Fruit fly (Drosophila melanogaster) S2 (cell line): ENCODE measurements around the gene CG17572.

Experiments used
- CG8478 ChIP-seq: fragments of >200 bp; optimal IDR thresholded peaks from 2 replicates; lab custom pipeline; 2018
- CTCF ChIP-seq, 2 experiments: fragments of >200 bp; optimal IDR thresholded peaks; 2 replicates each; lab custom pipeline; 2018

CG17572 gene

dm6 chr2L:19101744-19102143, 27.8 kb upstream of the CG17572 start, which contains the start of the genes CG17344 and CG43731:
CG17344 (plus strand) TSS chr2L:19102044.
CG43731 (plus strand) TSS chr2L:19102044.
- TF ChIP-seq CG8478 (lab: Kevin White, UChicago) (no peak), CTCF (optimal IDR thresholded peaks at IDR 0.05; lab: Kevin White, UChicago) (no peak)

DNA sequence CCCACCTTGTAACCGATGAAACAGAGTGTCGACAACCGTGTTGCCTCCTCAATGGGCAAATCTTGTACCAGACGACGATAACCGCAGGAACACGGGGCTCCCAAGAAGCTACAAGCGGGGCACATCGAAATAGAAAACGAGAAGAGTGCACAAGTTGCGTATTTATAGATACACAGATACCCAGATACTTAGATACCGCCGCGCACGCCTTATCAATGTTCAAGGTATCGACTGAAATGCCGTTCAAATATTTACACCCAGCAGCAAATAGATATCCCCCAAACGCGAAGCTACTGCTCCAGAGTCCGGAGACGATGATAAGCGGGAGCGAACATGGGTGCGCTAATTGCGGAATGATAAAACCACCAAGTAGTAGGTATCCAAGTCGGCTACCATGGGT, 24.7 kb upstream of the CG17572 start:
- no peak for TF ChIP-seq CG8478 (lab: Kevin White, UChicago)
- TF ChIP-seq CTCF (optimal IDR thresholded peaks at IDR 0.05; lab: Kevin White, UChicago) = no peak

DNA sequence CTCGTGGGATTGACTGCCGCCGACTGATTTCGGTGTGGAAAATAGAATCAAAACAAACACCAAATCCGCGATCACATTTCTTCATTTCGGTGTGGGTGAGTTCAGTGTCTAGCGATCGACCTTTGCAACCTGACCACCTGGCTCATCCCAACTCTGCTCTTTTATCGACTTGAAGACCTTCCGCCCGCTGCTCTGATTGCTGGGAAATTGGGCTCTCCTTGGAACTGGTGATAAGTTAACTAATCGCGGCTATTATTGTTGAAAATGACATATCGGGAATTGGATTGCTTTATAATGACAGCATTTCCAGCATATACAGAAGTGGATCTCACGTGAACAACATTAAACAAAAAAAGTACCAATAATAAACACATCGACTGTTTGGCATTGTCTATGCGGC, 23.4 kb upstream of the CG17572 start:
- TF ChIP-seq CTCF (optimal IDR thresholded peaks at IDR 0.05; lab: Kevin White, UChicago) (no peak), CG8478 (lab: Kevin White, UChicago) (no peak)

DNA sequence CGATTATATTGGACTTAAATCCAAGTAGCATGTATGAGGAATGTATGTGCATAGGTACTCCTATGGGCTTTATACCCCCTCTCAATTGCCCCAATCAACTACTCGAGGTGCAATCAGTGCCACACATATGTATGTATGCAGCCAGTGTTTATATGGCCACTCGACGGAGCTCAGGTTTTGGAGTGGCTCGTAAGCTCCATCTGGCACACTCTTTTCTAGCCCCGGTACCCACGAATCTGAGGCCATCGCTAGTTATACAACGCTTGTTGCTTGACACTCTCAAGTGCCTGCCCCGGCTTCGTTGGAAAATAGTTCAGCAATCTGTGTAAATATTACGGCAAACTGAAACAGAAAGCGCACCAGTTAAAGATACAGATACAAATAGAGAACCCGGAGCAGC, 22.4 kb upstream of the CG17572 start:
- TF ChIP-seq CTCF (optimal IDR thresholded peaks at IDR 0.05; lab: Kevin White, UChicago) (no peak), CG8478 (lab: Kevin White, UChicago) (no peak)

- TF ChIP-seq CG8478 (lab: Kevin White, UChicago) (no peak), CTCF (optimal IDR thresholded peaks at IDR 0.05; lab: Kevin White, UChicago) (no peak)
Measured at dm6 chr2L:19093868-19094267, 19.9 kb upstream of the CG17572 start.

DNA sequence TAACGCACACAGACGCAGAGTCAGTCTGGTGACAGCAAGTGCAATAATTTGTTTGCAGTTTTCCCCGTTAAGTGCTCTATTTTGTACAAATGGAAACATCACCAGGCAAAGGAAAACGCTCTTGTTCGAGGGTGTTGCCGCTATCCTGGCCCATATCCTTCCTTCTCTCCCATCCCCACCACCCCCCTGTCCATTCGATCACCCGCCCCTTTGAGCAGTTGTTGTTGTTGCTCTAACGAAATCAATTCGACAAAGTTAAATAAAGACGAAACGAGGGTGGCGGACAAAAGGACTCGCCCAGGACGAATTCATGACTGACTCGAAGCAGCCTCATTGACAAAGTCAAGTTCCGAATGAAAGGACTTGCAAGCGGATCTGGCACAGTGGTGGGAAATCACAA, 15.4 kb upstream of the CG17572 start:
- TF ChIP-seq CG8478 (lab: Kevin White, UChicago) (no peak), CTCF (optimal IDR thresholded peaks at IDR 0.05; lab: Kevin White, UChicago) (no peak)

DNA sequence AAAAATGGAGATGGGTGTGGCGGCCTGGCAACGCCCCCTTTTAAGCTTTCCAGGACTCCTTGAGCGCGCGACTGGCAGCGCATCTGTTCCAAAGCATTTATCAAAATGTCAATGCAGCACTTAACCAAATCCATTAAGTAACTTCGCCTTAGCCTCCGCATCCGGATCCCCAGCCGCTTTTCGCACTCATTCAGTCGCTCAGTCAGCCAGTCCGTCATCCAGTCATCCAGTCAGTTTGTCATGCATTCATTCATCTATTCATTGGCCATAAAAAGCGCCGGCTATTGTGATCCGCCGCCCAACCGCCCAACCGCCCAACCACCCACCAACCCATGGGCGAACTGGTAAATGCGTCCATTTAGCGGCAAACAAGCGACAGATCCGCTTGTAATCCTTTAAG, 14.9 kb upstream of the CG17572 start:
- TF ChIP-seq CTCF (optimal IDR thresholded peaks at IDR 0.05; lab: Kevin White, UChicago) = no peak
- no peak for TF ChIP-seq CG8478 (lab: Kevin White, UChicago)

DNA sequence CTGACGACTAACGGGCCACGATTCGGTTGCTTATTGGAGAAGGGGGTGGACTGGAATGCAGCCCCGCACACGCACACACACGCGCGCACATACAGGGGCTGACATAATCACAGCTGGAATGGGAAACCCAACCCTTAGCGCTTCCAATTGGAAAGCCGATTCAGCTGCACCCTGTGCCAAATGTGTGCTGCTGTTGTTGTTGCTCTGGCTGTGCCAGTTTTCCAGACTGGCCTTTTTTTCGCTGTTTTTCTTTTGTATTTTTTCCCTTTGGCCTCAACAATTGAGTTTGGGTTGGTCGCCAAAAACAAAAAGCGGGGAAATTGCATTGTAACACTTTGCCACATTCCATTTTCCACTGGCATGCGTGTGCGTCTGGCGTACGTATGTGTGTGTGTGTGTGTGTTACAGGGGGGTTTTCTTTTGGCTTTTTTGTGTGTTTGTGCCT, 9.4 kb upstream of the CG17572 start:
- TF ChIP-seq CTCF (optimal IDR thresholded peaks at IDR 0.05; lab: Kevin White, UChicago) (no peak), CG8478 (lab: Kevin White, UChicago) (no peak)

- TF ChIP-seq CG8478 (lab: Kevin White, UChicago) (no peak), CTCF (optimal IDR thresholded peaks at IDR 0.05; lab: Kevin White, UChicago) (no peak)
Measured at dm6 chr2L:19079742-19080141, 5.8 kb upstream of the CG17572 start.

DNA sequence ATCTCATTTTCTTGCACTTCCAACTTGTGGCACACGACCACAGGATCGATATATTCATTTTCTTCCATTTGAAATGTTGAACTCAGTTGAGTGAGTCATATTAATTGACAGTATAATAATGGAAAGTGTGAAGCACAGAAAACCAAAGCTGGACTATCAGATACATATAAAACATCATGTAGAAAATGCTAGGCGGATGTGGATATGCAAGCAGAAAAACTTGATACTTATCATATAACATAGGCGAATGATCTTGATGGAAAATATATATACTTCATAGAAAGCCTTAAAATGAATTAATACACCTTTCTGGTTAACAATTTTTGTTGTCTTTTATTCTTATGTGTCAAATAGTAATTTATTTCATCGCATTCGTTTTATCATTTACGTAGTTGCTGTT, 5.0 kb upstream of the CG17572 start, which contains the start of gene CG10700:
TSS of gene CG10700 (minus strand) at position 101 of the 400 bp plus-strand sequence.
- TF ChIP-seq CG8478 (lab: Kevin White, UChicago) (no peak), CTCF (optimal IDR thresholded peaks at IDR 0.05; lab: Kevin White, UChicago) (no peak)

DNA sequence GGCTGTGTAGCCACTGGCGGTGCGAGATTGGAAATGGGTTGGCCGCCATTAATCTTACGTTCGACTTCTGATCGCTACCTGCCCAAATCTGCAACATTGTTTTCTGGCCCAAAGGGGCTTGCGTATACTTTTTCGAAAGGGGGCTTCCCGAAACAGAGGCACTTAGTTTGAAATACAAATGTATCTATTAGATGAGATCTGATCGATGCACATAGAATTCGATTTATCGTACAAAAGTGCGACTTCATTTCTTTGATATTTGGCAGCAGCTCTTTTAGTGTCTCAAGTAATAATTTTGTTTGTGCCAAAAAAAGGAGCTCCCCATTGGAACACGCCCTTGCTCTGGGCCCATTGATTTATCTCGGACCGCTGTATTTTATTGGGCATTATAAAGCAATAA, 2.2 kb downstream of the CG17572 start:
- TF ChIP-seq CG8478 (lab: Kevin White, UChicago) = no peak

dm6 chr2L:19069548-19070145, 4.3 kb downstream of the CG17572 start, which contains the start of gene CG10702:
CG10702 (minus strand) TSS chr2L:19069851.
- TF ChIP-seq CTCF (optimal IDR thresholded peaks at IDR 0.05; lab: Kevin White, UChicago) (no peak), CG8478 (lab: Kevin White, UChicago) (no peak)

DNA sequence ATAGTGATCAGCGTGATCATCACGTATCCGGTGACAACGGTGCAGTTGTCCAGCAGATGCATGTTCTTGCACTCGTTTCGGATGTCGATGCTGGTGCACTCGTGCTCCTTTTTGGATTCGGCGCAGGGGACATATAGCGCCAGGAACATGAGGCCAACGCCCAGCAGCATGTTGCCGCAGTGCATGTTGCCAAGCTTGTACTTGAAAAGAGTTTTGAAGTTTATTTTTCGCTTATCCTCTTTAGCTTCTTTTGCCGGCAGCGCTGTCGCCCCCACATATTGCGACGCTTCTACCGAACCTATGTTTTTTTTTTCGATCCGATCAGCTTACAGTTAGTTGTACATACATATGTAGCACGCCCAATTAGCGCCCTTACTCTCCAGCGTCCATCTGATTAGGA, 5.6 kb downstream of the CG17572 start:
- TF ChIP-seq CTCF (optimal IDR thresholded peaks at IDR 0.05; lab: Kevin White, UChicago) = no peak
- TF ChIP-seq CG8478 (lab: Kevin White, UChicago) = no peak

- TF ChIP-seq CTCF (optimal IDR thresholded peaks at IDR 0.05; lab: Kevin White, UChicago) = no peak
- TF ChIP-seq CG8478 (lab: Kevin White, UChicago) = no peak
Measured at dm6 chr2L:19064706-19065105, 9.2 kb downstream of the CG17572 start, which contains the start of gene CG17343. CG17343 (plus strand) TSS chr2L:19064929.

DNA sequence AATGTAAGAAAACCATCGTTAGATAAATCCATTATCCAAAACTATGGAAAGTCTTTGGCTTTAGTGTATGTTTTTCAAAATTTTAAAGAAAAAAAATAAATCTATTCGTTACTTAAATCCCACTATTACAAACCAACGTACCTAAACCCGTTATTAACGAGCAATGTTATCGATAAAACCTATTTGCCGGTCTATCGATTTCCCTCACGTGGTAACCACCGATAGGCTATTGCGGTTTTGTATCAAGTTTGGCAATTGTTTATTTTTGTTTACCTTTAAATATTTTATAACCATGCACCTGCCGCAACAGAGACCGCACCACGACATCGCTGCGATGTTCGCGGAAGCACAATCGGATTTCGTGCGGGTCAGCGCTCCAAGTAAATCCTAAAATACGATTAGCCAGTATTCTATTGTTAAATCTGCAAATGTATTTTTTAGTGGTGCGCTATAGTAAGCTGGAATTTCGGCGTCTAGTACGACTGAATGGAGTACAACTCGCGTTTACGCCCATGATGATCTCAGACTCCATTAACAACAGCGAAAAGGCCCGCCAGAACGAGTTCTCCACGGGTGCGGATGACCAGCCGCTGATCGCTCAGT, 10.8 kb downstream of the CG17572 start, which contains the start of gene Dus4:
TSS of gene Dus4 (plus strand) at position 206 of the 603 bp plus-strand sequence.
- no peak for TF ChIP-seq CG8478 (lab: Kevin White, UChicago)
- no peak for TF ChIP-seq CTCF (optimal IDR thresholded peaks at IDR 0.05; lab: Kevin White, UChicago)
